Worm (Caenorhabditis elegans): Measurements from ENCODE around the gene srt-42.

Gene srt-42

ce11 chrV:1824528-1824927 is 17.3 kb downstream of the srt-42 start:
- TF ChIP-seq unc-120 (tag; optimal IDR thresholded peaks at IDR 0.05; ENCODE audit: poor library complexity, severe bottlenecking) (no peak), zip-8 (tag; optimal IDR thresholded peaks at IDR 0.05) (no peak), snpc-4 (tag; optimal IDR thresholded peaks at IDR 0.05) (no peak), flh-1 (GFP tag; optimal IDR thresholded peaks at IDR 0.05) (no peak), mls-2 (tag; optimal IDR thresholded peaks at IDR 0.05) (no peak), mep-1 (tag; optimal IDR thresholded peaks at IDR 0.05) (no peak), nhr-2 (tag; optimal IDR thresholded peaks at IDR 0.05) (no peak), sem-2 (GFP tag; optimal IDR thresholded peaks at IDR 0.05) (no peak), elt-3 (tag; optimal IDR thresholded peaks at IDR 0.05) (no peak), ham-2 (GFP tag; optimal IDR thresholded peaks at IDR 0.05) (no peak), mab-5 (tag; optimal IDR thresholded peaks at IDR 0.05) (no peak), nhr-12 (tag; optimal IDR thresholded peaks at IDR 0.05) (no peak), nhr-237 (tag; optimal IDR thresholded peaks at IDR 0.05) (no peak), ztf-11 (tag; optimal IDR thresholded peaks at IDR 0.05) (no peak), bed-3 (GFP tag; optimal IDR thresholded peaks at IDR 0.05) (no peak), pha-4 (tag; optimal IDR thresholded peaks at IDR 0.05) (no peak)

ce11 chrV:1829973-1830372 is 22.7 kb downstream of the srt-42 start, which contains the start of gene Y32G9B.1:
Y32G9B.1 (minus strand) TSS chrV:1830073.
- TF ChIP-seq drap-1 (GFP tag; optimal IDR thresholded peaks at IDR 0.05) = no peak
- no peak for TF ChIP-seq ztf-11 (tag; optimal IDR thresholded peaks at IDR 0.05)
- TF ChIP-seq snpc-4 (tag; optimal IDR thresholded peaks at IDR 0.05) = no peak
- no peak for TF ChIP-seq unc-39 (tag; optimal IDR thresholded peaks at IDR 0.05)
- no peak for TF ChIP-seq mls-2 (tag; optimal IDR thresholded peaks at IDR 0.05)
- no peak for TF ChIP-seq ceh-39 (tag; optimal IDR thresholded peaks at IDR 0.05)
- no peak for TF ChIP-seq blmp-1 (tag; optimal IDR thresholded peaks at IDR 0.05)
- TF ChIP-seq mep-1 (tag; optimal IDR thresholded peaks at IDR 0.05) = no peak
- no peak for TF ChIP-seq lsy-2 (tag; optimal IDR thresholded peaks at IDR 0.05)
- TF ChIP-seq lin-13 (tag; optimal IDR thresholded peaks at IDR 0.05) = no peak
- TF ChIP-seq hlh-1 (tag; optimal IDR thresholded peaks at IDR 0.05) = no peak
- TF ChIP-seq elt-3 (tag; optimal IDR thresholded peaks at IDR 0.05) = no peak
- TF ChIP-seq nhr-76 (tag; optimal IDR thresholded peaks at IDR 0.05) = no peak

ce11 chrV:1841744-1842143 is 34.5 kb downstream of the srt-42 start, which contains the start of gene T10B5.8:
T10B5.8 (plus strand) TSS chrV:1842044.
- TF ChIP-seq mls-2 (tag; optimal IDR thresholded peaks at IDR 0.05) (no peak), ceh-83 (GFP tag; optimal IDR thresholded peaks at IDR 0.05) (no peak), sptf-1 (tag; optimal IDR thresholded peaks at IDR 0.05) (no peak), nhr-12 (tag; optimal IDR thresholded peaks at IDR 0.05) (no peak), ceh-43 (GFP tag; optimal IDR thresholded peaks at IDR 0.05) (no peak), snpc-4 (tag; optimal IDR thresholded peaks at IDR 0.05) (no peak), M03D4.4 (tag; optimal IDR thresholded peaks at IDR 0.05) (no peak), bed-3 (GFP tag; optimal IDR thresholded peaks at IDR 0.05) (no peak), unc-120 (tag; optimal IDR thresholded peaks at IDR 0.05; ENCODE audit: poor library complexity, severe bottlenecking) (no peak), mep-1 (tag; optimal IDR thresholded peaks at IDR 0.05) (no peak), ces-1 (GFP tag; optimal IDR thresholded peaks at IDR 0.05) (no peak), ham-2 (GFP tag; optimal IDR thresholded peaks at IDR 0.05) (no peak), lin-32 (GFP tag; optimal IDR thresholded peaks at IDR 0.05) (no peak), drap-1 (GFP tag; optimal IDR thresholded peaks at IDR 0.05) (no peak), nhr-28 (tag; optimal IDR thresholded peaks at IDR 0.05) (no peak), nhr-2 (tag; optimal IDR thresholded peaks at IDR 0.05) (no peak), elt-1 (tag; optimal IDR thresholded peaks at IDR 0.05; ENCODE audit: borderline replicate concordance, insufficient read depth) (no peak)

ce11 chrV:1845977-1846376 is 38.7 kb downstream of the srt-42 start, which contains the start of gene T10B5.7:
T10B5.7 (plus strand) TSS chrV:1846201.
- TF ChIP-seq mep-1 (tag; optimal IDR thresholded peaks at IDR 0.05) = no peak
- no peak for TF ChIP-seq unc-120 (tag; optimal IDR thresholded peaks at IDR 0.05; ENCODE audit: poor library complexity, severe bottlenecking)

- peak; percentile 71 for TF ChIP-seq ham-2 (GFP tag; optimal IDR thresholded peaks at IDR 0.05)
- TF ChIP-seq ces-1 (GFP tag; optimal IDR thresholded peaks at IDR 0.05) = no peak
- TF ChIP-seq cnd-1 (tag; optimal IDR thresholded peaks at IDR 0.05) = no peak
Observed at ce11 chrV:1848590-1848989, 41.3 kb downstream of the srt-42 start.

All from whole organism, mixed stage, embryonic.